Fruit fly (Drosophila melanogaster) whole organism, prepupa: ENCODE results near the gene CG11854.
A peak's percentile ranks its signal among the peaks of the same experiment; 100 is the strongest.

Experiments
- CG11902 ChIP-seq: fragments of 200-800 bp; sonication (Bioruptor generic); optimal IDR thresholded peaks from 3 replicates; lab custom pipeline; 2016; ENCODE audit warnings: missing biosample characterization, missing genetic modification characterization
- CG16779 ChIP-seq: fragments of 200-800 bp; sonication (Bioruptor generic); optimal IDR thresholded peaks from 3 replicates; lab custom pipeline; 2017; ENCODE audit warnings: missing biosample characterization, mild to moderate bottlenecking, missing genetic modification characterization
- CG31627 ChIP-seq: fragments of 200-800 bp; sonication (Bioruptor generic); optimal IDR thresholded peaks from 3 replicates; lab custom pipeline; 2016; ENCODE audit warnings: missing biosample characterization, missing genetic modification characterization
- CG4318 ChIP-seq: fragments of 200-800 bp; sonication (Bioruptor generic); optimal IDR thresholded peaks from 3 replicates; lab custom pipeline; 2017; ENCODE audit warnings: missing biosample characterization, mild to moderate bottlenecking, missing genetic modification characterization
- CG6854 ChIP-seq: fragments of 200-800 bp; sonication (Bioruptor generic); optimal IDR thresholded peaks from 2 replicates; lab custom pipeline; 2017; ENCODE audit warnings: missing biosample characterization, mild to moderate bottlenecking, missing genetic modification characterization
- CG7368 ChIP-seq: fragments of 200-800 bp; sonication (Bioruptor generic); optimal IDR thresholded peaks from 3 replicates; lab custom pipeline; 2016; ENCODE audit warnings: missing biosample characterization, missing genetic modification characterization
- CG8119 ChIP-seq: fragments of 200-800 bp; sonication (Bioruptor generic); IDR thresholded peaks from 3 replicates; pipeline ENCODE4 v1.3.6; 2022; ENCODE audit warnings: missing biosample characterization, missing genetic modification characterization
- CG8319 ChIP-seq: fragments of 200-800 bp; sonication (Bioruptor generic); optimal IDR thresholded peaks from 3 replicates; lab custom pipeline; 2016; ENCODE audit warnings: missing biosample characterization, missing genetic modification characterization
- Met ChIP-seq: fragments of 200-800 bp; sonication (Bioruptor generic); optimal IDR thresholded peaks from 3 replicates; lab custom pipeline; 2016; ENCODE audit warnings: missing biosample characterization, missing genetic modification characterization
- OdsH ChIP-seq: fragments of 200-800 bp; sonication (Bioruptor generic); optimal IDR thresholded peaks from 3 replicates; lab custom pipeline; 2016; ENCODE audit warnings: missing biosample characterization, missing genetic modification characterization
- Sox102F ChIP-seq: fragments of 200-800 bp; sonication (Bioruptor generic); optimal IDR thresholded peaks from 2 replicates; lab custom pipeline; 2016; ENCODE audit warnings: missing biosample characterization, mild to moderate bottlenecking, missing genetic modification characterization
- fd85E ChIP-seq: fragments of 200-800 bp; sonication (Bioruptor generic); optimal IDR thresholded peaks from 3 replicates; lab custom pipeline; 2016; ENCODE audit warnings: missing biosample characterization, missing genetic modification characterization
- lz ChIP-seq: fragments of 200-800 bp; sonication (Bioruptor generic); optimal IDR thresholded peaks from 3 replicates; lab custom pipeline; 2016; ENCODE audit warnings: missing biosample characterization, missing genetic modification characterization
- topi ChIP-seq: fragments of 200-800 bp; sonication (Bioruptor generic); optimal IDR thresholded peaks from 3 replicates; lab custom pipeline; 2016; ENCODE audit warnings: missing biosample characterization, missing genetic modification characterization

DNA sequence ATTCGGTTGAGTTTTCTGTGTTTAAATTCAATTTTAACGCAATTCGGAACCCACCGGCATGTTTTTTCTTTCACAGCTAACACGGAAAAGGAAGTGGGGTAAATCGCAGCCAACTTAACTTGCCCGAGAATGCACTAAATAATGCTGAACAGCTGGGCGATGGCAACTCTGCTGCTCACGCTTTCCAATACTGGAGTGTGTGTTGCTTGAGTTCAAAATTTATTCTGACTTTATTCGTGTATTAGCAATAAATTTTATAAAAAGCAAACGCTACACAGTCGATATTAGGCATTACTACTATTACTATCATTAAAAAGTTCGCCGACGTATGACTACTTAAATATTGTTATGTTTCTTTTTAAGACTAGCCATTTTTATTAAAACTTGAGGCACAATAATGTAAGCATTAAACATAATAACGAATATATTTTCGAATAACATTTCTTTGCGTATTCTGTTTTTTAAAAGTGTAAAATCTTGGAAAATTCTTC lies 5.6 kb downstream of the CG11854 start, which contains the start of the genes RpS27 and Nup37:
- TF ChIP-seq CG16779 (tag; lab: Kevin White, UChicago), result peak; percentile 94
- peak; percentile 98 for TF ChIP-seq CG6854 (GFP tag; lab: Kevin White, UChicago)
- TF ChIP-seq CG8119 (GFP tag; lab: Robert Waterston, UW), result peak; percentile 57; the same call in 2 of the 3 replicates
- TF ChIP-seq fd85E, result peak; percentile 89
- TF ChIP-seq CG31627 (GFP tag; lab: Kevin White, UChicago), result peak; percentile 97
- peak; percentile 92 for TF ChIP-seq OdsH (GFP tag; lab: Kevin White, UChicago)
- peak; percentile 98 for TF ChIP-seq lz (GFP tag; lab: Kevin White, UChicago)
- peak; percentile 95 for TF ChIP-seq CG8319 (GFP tag; lab: Kevin White, UChicago)
- TF ChIP-seq Met (GFP tag; lab: Kevin White, UChicago), result peak; percentile 96
- peak; percentile 95 for TF ChIP-seq topi
- TF ChIP-seq CG4318 (GFP tag; lab: Kevin White, UChicago), result no peak
- peak; percentile 96 for TF ChIP-seq CG7368 (GFP tag; lab: Kevin White, UChicago)
- TF ChIP-seq CG11902 (GFP tag; lab: Kevin White, UChicago), result peak; percentile 93
- peak; percentile 95 for TF ChIP-seq Sox102F (GFP tag; lab: Kevin White, UChicago)
